Worm (Caenorhabditis elegans): ENCODE results near the gene nep-21.
"Not testable (repeated sequence)": the region's sequence is repeated elsewhere in the genome, so short reads cannot be mapped to it uniquely, and the experiment has no call there.

nep-21 gene

ce11 chrV:14248025-14248424, 21.8 kb upstream of the nep-21 start, which contains the start of gene K02E11.4:
TSS of gene K02E11.4 (minus strand) at chrV:14248125.
- TF ChIP-seq daf-8 (GFP tag; IDR thresholded peaks at IDR 0.05): no peak
- TF ChIP-seq nhr-25 (tag; optimal IDR thresholded peaks at IDR 0.05; ENCODE audit: borderline replicate concordance, insufficient read depth): no peak
- no peak for TF ChIP-seq Y75B8A.6 (GFP tag; IDR thresholded peaks at IDR 0.05)

DNA sequence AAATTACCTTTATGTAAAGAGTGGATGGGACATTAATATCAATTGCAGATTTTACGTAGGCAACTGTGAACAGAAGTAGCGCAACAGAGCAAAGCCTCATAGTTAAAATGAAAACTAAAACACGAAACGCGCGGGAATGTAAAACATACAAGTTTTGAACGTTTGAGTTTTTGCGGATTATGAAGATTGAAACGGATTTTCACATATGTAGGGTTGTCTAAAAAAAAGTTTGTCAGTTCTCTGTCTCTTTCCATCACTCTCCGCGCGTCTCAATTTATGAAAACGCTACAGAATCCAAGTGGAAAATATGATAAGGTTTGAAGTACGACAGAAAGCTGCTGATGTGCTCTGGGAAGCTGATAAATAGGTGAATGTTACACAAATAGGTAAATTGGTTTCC, 20.5 kb upstream of the nep-21 start, which contains the start of gene K02E11.3:
Gene K02E11.3 (minus strand): TSS at position 101 of the 400 bp plus-strand sequence.
- TF ChIP-seq attf-4 (tag; optimal IDR thresholded peaks at IDR 0.05) (no peak), lin-39 (tag; optimal IDR thresholded peaks at IDR 0.05) (no peak), unc-39 (tag; optimal IDR thresholded peaks at IDR 0.05) (no peak), hif-1 (tag; optimal IDR thresholded peaks at IDR 0.05) (no peak), tag-97 (GFP tag; IDR thresholded peaks at IDR 0.05) (no peak), pqm-1 (tag; optimal IDR thresholded peaks at IDR 0.05) (no peak), ZK337.2 (GFP tag; IDR thresholded peaks at IDR 0.05) (no peak), arid-1 (GFP tag; conservative IDR thresholded peaks at IDR 0.05) (no peak), egl-27 (tag; optimal IDR thresholded peaks at IDR 0.05) (no peak), F37D6.2 (tag; optimal IDR thresholded peaks at IDR 0.05) (no peak), nhr-48 (tag; optimal IDR thresholded peaks at IDR 0.05) (no peak), hlh-30 (tag; optimal IDR thresholded peaks at IDR 0.05; ENCODE audit: insufficient read depth) (no peak), Y105C5A.15 (GFP tag; IDR thresholded peaks at IDR 0.05) (no peak), mxl-3 (GFP tag; optimal IDR thresholded peaks at IDR 0.05) (no peak), nhr-41 (GFP tag; IDR thresholded peaks at IDR 0.05) (no peak), D1046.2 (GFP tag; IDR thresholded peaks at IDR 0.05) (no peak), nhr-11 (tag; optimal IDR thresholded peaks at IDR 0.05) (no peak), duxl-1 (tag; optimal IDR thresholded peaks at IDR 0.05; ENCODE audit: poor library complexity) (no peak)

ce11 chrV:14243904-14244303, 17.6 kb upstream of the nep-21 start, which contains the start of gene sre-7:
TSS of gene sre-7 (plus strand) at chrV:14244204.
- TF ChIP-seq nhr-11 (tag; optimal IDR thresholded peaks at IDR 0.05) (no peak), ceh-20 (GFP tag; IDR thresholded peaks at IDR 0.05) (no peak), gei-8 (GFP tag; optimal IDR thresholded peaks at IDR 0.05) (no peak), skn-1 (tag; optimal IDR thresholded peaks at IDR 0.05) (no peak), ztf-7 (tag; optimal IDR thresholded peaks at IDR 0.05) (no peak), attf-4 (tag; optimal IDR thresholded peaks at IDR 0.05) (no peak), mxl-3 (GFP tag; optimal IDR thresholded peaks at IDR 0.05) (no peak)

DNA sequence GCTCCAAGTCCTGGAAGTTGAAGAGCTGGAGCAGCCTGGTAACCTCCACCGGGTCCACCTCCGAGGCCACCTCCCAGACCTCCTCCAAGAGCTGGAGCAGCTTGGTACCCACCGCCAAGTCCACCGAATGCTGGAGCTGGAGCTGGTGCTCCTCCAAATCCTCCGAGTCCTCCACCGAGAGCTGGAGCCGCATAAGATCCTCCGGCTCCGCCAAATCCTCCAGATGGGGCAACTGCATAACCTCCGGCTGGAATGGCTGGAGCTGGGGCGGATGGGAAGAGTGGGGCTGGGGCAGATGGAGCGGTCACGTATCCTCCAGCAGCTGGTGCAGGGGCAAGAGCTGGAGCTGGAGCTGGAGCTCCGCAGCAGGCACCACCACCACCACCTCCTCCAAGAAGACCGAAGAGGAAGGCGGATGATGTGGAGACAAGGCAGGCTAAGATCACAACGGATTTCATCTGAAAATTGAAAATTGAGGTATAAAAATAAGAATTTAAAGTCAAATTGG, 14.5 kb upstream of the nep-21 start, which contains the start of gene K02E11.10:
Gene K02E11.10 (minus strand): TSS at position 458 of the 508 bp plus-strand sequence.
- TF ChIP-seq ztf-7 (tag; optimal IDR thresholded peaks at IDR 0.05) (no peak), spr-1 (tag; optimal IDR thresholded peaks at IDR 0.05) (peak; percentile 9), ZK337.2 (GFP tag; IDR thresholded peaks at IDR 0.05) (no peak), set-16 (GFP tag; IDR thresholded peaks at IDR 0.05) (peak; percentile 97), lin-15B (tag; optimal IDR thresholded peaks at IDR 0.05) (no peak), aha-1 (tag) (peak; percentile 56), madf-5 (GFP tag; IDR thresholded peaks at IDR 0.05) (0 out of 4 replicates have a peak, but pooled peaks of 1 of the 2 experiments have one; percentile 40), ZK546.5 (tag; optimal IDR thresholded peaks at IDR 0.05) (no peak)

- TF ChIP-seq Y48G9A.11 (GFP tag; IDR thresholded peaks at IDR 0.05): peak; percentile 81
- 0 out of 2 replicates have a peak, but pooled peaks have one; percentile 33 for TF ChIP-seq daf-8 (GFP tag; IDR thresholded peaks at IDR 0.05)
- 0 out of 2 replicates have a peak, but pooled peaks have one; percentile 28 for TF ChIP-seq ceh-20 (GFP tag; IDR thresholded peaks at IDR 0.05)
- 0 out of 2 replicates have a peak, but pooled peaks have one; percentile 35 for TF ChIP-seq dmd-6 (GFP tag; IDR thresholded peaks at IDR 0.05)
- TF ChIP-seq egl-43 (GFP tag; IDR thresholded peaks at IDR 0.05): peak; percentile 93
- peak; percentile 64; the same call in 1 of the 2 replicates for TF ChIP-seq ceh-44 (GFP tag; IDR thresholded peaks at IDR 0.05)
- peak; percentile 59; the same call in 1 of the 2 replicates for TF ChIP-seq F44E2.7 (GFP tag; IDR thresholded peaks at IDR 0.05)
- peak; percentile 64 for TF ChIP-seq vab-7 (GFP tag; IDR thresholded peaks at IDR 0.05)
- TF ChIP-seq madf-5 (GFP tag; IDR thresholded peaks at IDR 0.05): peak; percentile 33 to 77; a peak in 2 of 4 replicates
- TF ChIP-seq arid-1 (GFP tag; conservative IDR thresholded peaks at IDR 0.05): peak; percentile 72
- TF ChIP-seq nhr-41 (GFP tag; IDR thresholded peaks at IDR 0.05): peak; percentile 26; the same call in 1 of the 2 replicates
- TF ChIP-seq dmd-8 (GFP tag; IDR thresholded peaks at IDR 0.05): peak; percentile 78
- peak; percentile 75 for TF ChIP-seq pha-4 (GFP tag; IDR thresholded peaks at IDR 0.05)
- TF ChIP-seq pha-4 (tag; optimal IDR thresholded peaks at IDR 0.05): not testable (repeated sequence)
- TF ChIP-seq nhr-42 (GFP tag; IDR thresholded peaks at IDR 0.05): 0 out of 2 replicates have a peak, but pooled peaks have one; percentile 65
- peak; percentile 82 for TF ChIP-seq lin-38 (GFP tag; IDR thresholded peaks at IDR 0.05)
- TF ChIP-seq T26A8.4 (GFP tag; IDR thresholded peaks at IDR 0.05): peak; percentile 52; the same call in 1 of the 2 replicates
Measured at ce11 chrV:14237447-14237846, 11.2 kb upstream of the nep-21 start.
